Fruit fly (Drosophila melanogaster) whole organism, adult: ENCODE data around the gene CG31068.

Source experiments
- CG11617 ChIP-seq: fragments of 200-800 bp; sonication (Bioruptor generic); optimal IDR thresholded peaks from 2 replicates; lab custom pipeline; 2017; ENCODE audit warnings: mild to moderate bottlenecking, missing biosample characterization, missing genetic modification reagents, missing genetic modification characterization
- Clk ChIP-seq: fragments of 200-800 bp; sonication (Bioruptor generic); optimal IDR thresholded peaks from 2 replicates; lab custom pipeline; 2017; ENCODE audit warnings: missing biosample characterization, missing genetic modification characterization

- no peak for TF ChIP-seq Clk (GFP tag; lab: Kevin White, UChicago)
- no peak for TF ChIP-seq CG11617 (GFP tag; lab: Kevin White, UChicago)
Observed at dm6 chr3R:27240967-27241366, 7.5 kb downstream of the CG31068 start, which contains the start of gene CG17991.
